Worm (Caenorhabditis elegans) whole organism, L2 larva: ENCODE results near the gene slo-2.

Experiments used
- C34F6.9 ChIP-seq: fragments of 150-350 bp; optimal IDR thresholded peaks from 2 replicates; lab custom pipeline; 2014; ENCODE audit warnings: missing biosample characterization, missing genetic modification characterization
- F13H6.1 ChIP-seq: sonication (generic microtip); optimal IDR thresholded peaks from 2 replicates; lab custom pipeline; 2016; ENCODE audit warnings: missing genetic modification characterization, missing compliant biosample characterization
- R02D3.7 ChIP-seq: fragments of 150-350 bp; optimal IDR thresholded peaks from 2 replicates; lab custom pipeline; 2014; ENCODE audit warnings: missing biosample characterization, missing genetic modification characterization
- Y55F3AM.14 ChIP-seq: fragments of 200-800 bp; sonication (Bioruptor generic); optimal IDR thresholded peaks from 2 replicates; lab custom pipeline; 2018; ENCODE audit warnings: mild to moderate bottlenecking, missing genetic modification characterization, missing compliant biosample characterization
- ZK546.5 ChIP-seq: sonication (generic microtip); optimal IDR thresholded peaks from 2 replicates; lab custom pipeline; 2017; ENCODE audit warnings: missing biosample characterization, missing genetic modification characterization
- alr-1 ChIP-seq: fragments of 150-350 bp; optimal IDR thresholded peaks from 2 replicates; lab custom pipeline; 2014; ENCODE audit warnings: missing biosample characterization, missing genetic modification characterization
- aly-2 ChIP-seq: fragments of 150-350 bp; optimal IDR thresholded peaks from 2 replicates; lab custom pipeline; 2014; ENCODE audit warnings: missing biosample characterization, missing genetic modification characterization
- ama-1 ChIP-seq: fragments of 150-350 bp; optimal IDR thresholded peaks from 2 replicates; lab custom pipeline; 2018; ENCODE audit warnings: inconsistent platforms
- blmp-1 ChIP-seq: sonication (generic microtip); optimal IDR thresholded peaks from 2 replicates; lab custom pipeline; 2017; ENCODE audit warnings: missing genetic modification characterization, mild to moderate bottlenecking, missing compliant biosample characterization, antibody characterized with exemption, moderate library complexity; ENCODE audit not compliant: insufficient read depth
- ceh-16 ChIP-seq: fragments of 150-350 bp; optimal IDR thresholded peaks from 2 replicates; lab custom pipeline; 2014; ENCODE audit warnings: missing biosample characterization, missing genetic modification characterization
- ceh-82 ChIP-seq: fragments of 150-350 bp; optimal IDR thresholded peaks from 2 replicates; lab custom pipeline; 2014; ENCODE audit warnings: missing biosample characterization, missing genetic modification characterization
- crh-2 ChIP-seq: sonication (generic microtip); optimal IDR thresholded peaks from 2 replicates; lab custom pipeline; 2017; ENCODE audit warnings: missing biosample characterization, missing genetic modification characterization
- dmd-4 ChIP-seq: sonication (generic microtip); optimal IDR thresholded peaks from 2 replicates; lab custom pipeline; 2017; ENCODE audit warnings: missing biosample characterization, missing genetic modification characterization
- elt-3 ChIP-seq: sonication (generic microtip); optimal IDR thresholded peaks from 2 replicates; lab custom pipeline; 2017; ENCODE audit warnings: missing biosample characterization, missing genetic modification characterization
- fos-1 ChIP-seq: fragments of 150-350 bp; optimal IDR thresholded peaks from 2 replicates; lab custom pipeline; 2014; ENCODE audit warnings: missing biosample characterization, missing genetic modification characterization
- gmeb-1 ChIP-seq: fragments of 150-350 bp; optimal IDR thresholded peaks from 2 replicates; lab custom pipeline; 2014; ENCODE audit warnings: missing biosample characterization, missing genetic modification characterization
- lin-11 ChIP-seq: fragments of 150-350 bp; sonication (generic microtip); optimal IDR thresholded peaks from 2 replicates; lab custom pipeline; 2014; ENCODE audit warnings: missing biosample characterization, missing genetic modification characterization, inconsistent platforms, mixed read lengths
- lin-13 ChIP-seq: fragments of 150-350 bp; optimal IDR thresholded peaks from 2 replicates; lab custom pipeline; 2014; ENCODE audit warnings: missing biosample characterization, missing genetic modification reagents, missing genetic modification characterization
- lin-39 ChIP-seq: fragments of 150-350 bp; optimal IDR thresholded peaks from 2 replicates; lab custom pipeline; 2014; ENCODE audit warnings: missing biosample characterization, missing genetic modification reagents, missing genetic modification characterization
- lsy-2 ChIP-seq, 2 experiments: fragments of 150-350 bp in 1 of 2; sonication (generic microtip) in 1 of 2; optimal IDR thresholded peaks; 2 replicates each; lab custom pipeline; 2014 to 2017; ENCODE audit warnings: missing biosample characterization in 2 of 2, missing genetic modification characterization in 2 of 2
- mab-5 ChIP-seq: fragments of 150-350 bp; optimal IDR thresholded peaks from 2 replicates; lab custom pipeline; 2014; ENCODE audit warnings: missing biosample characterization, missing genetic modification characterization
- mbf-1 ChIP-seq: sonication (generic microtip); optimal IDR thresholded peaks from 2 replicates; lab custom pipeline; 2017; ENCODE audit warnings: missing biosample characterization, missing genetic modification characterization
- mdl-1 ChIP-seq, 2 experiments: fragments of 150-350 bp in 1 of 2; sonication (generic microtip) in 1 of 2; optimal IDR thresholded peaks; 2 replicates each; lab custom pipeline; 2017; ENCODE audit warnings: missing biosample characterization in 2 of 2, missing genetic modification characterization in 2 of 2
- nhr-10 ChIP-seq: sonication (generic microtip); optimal IDR thresholded peaks from 2 replicates; lab custom pipeline; 2017; ENCODE audit warnings: missing biosample characterization, missing genetic modification characterization
- nhr-11 ChIP-seq: fragments of 150-350 bp; optimal IDR thresholded peaks from 2 replicates; lab custom pipeline; 2014; ENCODE audit warnings: missing biosample characterization, missing genetic modification characterization
- nhr-12 ChIP-seq: fragments of 150-350 bp; optimal IDR thresholded peaks from 2 replicates; lab custom pipeline; 2014; ENCODE audit warnings: missing biosample characterization, missing genetic modification characterization
- nhr-129 ChIP-seq: fragments of 150-350 bp; optimal IDR thresholded peaks from 2 replicates; lab custom pipeline; 2014; ENCODE audit warnings: missing biosample characterization, missing genetic modification characterization
- nhr-21 ChIP-seq: fragments of 150-350 bp; optimal IDR thresholded peaks from 2 replicates; lab custom pipeline; 2014; ENCODE audit warnings: missing biosample characterization, missing genetic modification characterization
- nhr-23 ChIP-seq: fragments of 150-350 bp; optimal IDR thresholded peaks from 2 replicates; lab custom pipeline; 2014; ENCODE audit warnings: missing biosample characterization, missing genetic modification reagents, missing genetic modification characterization
- nhr-237 ChIP-seq: fragments of 150-350 bp; optimal IDR thresholded peaks from 2 replicates; lab custom pipeline; 2014; ENCODE audit warnings: missing biosample characterization, missing genetic modification characterization
- nhr-25 ChIP-seq: fragments of 150-350 bp; sonication (generic microtip); optimal IDR thresholded peaks from 3 replicates; lab custom pipeline; 2014; ENCODE audit warnings: missing biosample characterization, missing genetic modification characterization
- nhr-6 ChIP-seq: fragments of 150-350 bp; optimal IDR thresholded peaks from 2 replicates; lab custom pipeline; 2014; ENCODE audit warnings: missing biosample characterization, missing genetic modification characterization
- nhr-77 ChIP-seq: fragments of 150-350 bp; optimal IDR thresholded peaks from 2 replicates; lab custom pipeline; 2014; ENCODE audit warnings: missing biosample characterization, missing genetic modification characterization
- peb-1 ChIP-seq: fragments of 150-350 bp; optimal IDR thresholded peaks from 2 replicates; lab custom pipeline; 2014; ENCODE audit warnings: missing biosample characterization, missing genetic modification characterization
- sem-4 ChIP-seq: fragments of 150-350 bp; optimal IDR thresholded peaks from 2 replicates; lab custom pipeline; 2014; ENCODE audit warnings: missing biosample characterization, missing genetic modification reagents, missing genetic modification characterization
- skn-1 ChIP-seq: sonication (generic microtip); optimal IDR thresholded peaks from 2 replicates; lab custom pipeline; 2017; ENCODE audit warnings: missing biosample characterization, missing genetic modification characterization
- sma-3 ChIP-seq: sonication (generic microtip); optimal IDR thresholded peaks from 2 replicates; lab custom pipeline; 2016; ENCODE audit warnings: missing genetic modification reagents, missing genetic modification characterization, missing compliant biosample characterization
- sma-9 ChIP-seq, 2 experiments: fragments of 150-350 bp in 1 of 2; sonication (generic microtip) in 1 of 2; optimal IDR thresholded peaks; 2 replicates each; lab custom pipeline; 2014 to 2016; ENCODE audit warnings: missing genetic modification characterization in 2 of 2, mild to moderate bottlenecking in 1 of 2, missing biosample characterization in 1 of 2, missing compliant biosample characterization in 1 of 2, missing genetic modification reagents in 1 of 2, moderate library complexity in 1 of 2
- snpc-4 ChIP-seq: fragments of 150-350 bp; optimal IDR thresholded peaks from 2 replicates; lab custom pipeline; 2014; ENCODE audit warnings: missing biosample characterization, missing genetic modification characterization
- unc-39 ChIP-seq: fragments of 150-350 bp; optimal IDR thresholded peaks from 2 replicates; lab custom pipeline; 2014; ENCODE audit warnings: missing biosample characterization, missing genetic modification characterization
- unc-55 ChIP-seq: fragments of 150-350 bp; sonication (generic microtip); optimal IDR thresholded peaks from 3 replicates; lab custom pipeline; 2014; ENCODE audit warnings: missing biosample characterization, missing genetic modification reagents, missing genetic modification characterization
- unc-62 ChIP-seq: fragments of 150-350 bp; optimal IDR thresholded peaks from 2 replicates; lab custom pipeline; 2014; ENCODE audit warnings: missing biosample characterization, missing genetic modification reagents, missing genetic modification characterization
- zag-1 ChIP-seq: fragments of 150-350 bp; optimal IDR thresholded peaks from 2 replicates; lab custom pipeline; 2014; ENCODE audit warnings: missing biosample characterization, missing genetic modification characterization

slo-2 gene

DNA sequence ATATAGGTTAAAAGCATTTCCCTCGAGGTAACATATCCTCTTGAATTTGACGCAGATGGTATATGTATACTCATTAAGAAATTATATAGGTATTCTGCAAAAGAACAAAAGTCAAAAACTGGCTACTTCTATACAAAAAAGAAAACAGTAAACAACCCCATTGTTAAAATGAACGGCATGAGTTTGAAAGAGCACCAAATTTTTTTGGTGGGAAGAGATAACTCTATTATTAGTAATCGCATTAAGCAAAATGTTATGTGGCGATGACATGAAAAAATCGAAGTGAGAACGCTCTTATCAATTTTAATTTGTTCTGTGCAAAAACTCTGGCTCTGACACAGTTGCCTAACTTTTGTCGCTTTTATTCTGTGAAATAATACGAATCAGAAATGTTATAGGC lies 12.9 kb upstream of the slo-2 start, which contains the start of gene F46C3.2:
TSS of gene F46C3.2 (minus strand) at position 101 of the 400 bp plus-strand sequence.
- TF ChIP-seq unc-39 (no peak), fos-1 (peak; percentile 52)

- TF ChIP-seq ceh-16 (tag; lab: Kevin White, UChicago) (no peak), snpc-4 (tag; lab: Kevin White, UChicago) (no peak), dmd-4 (no peak), nhr-21 (tag; lab: Kevin White, UChicago) (peak; percentile 12), C34F6.9 (tag; lab: Kevin White, UChicago) (peak; percentile 71), zag-1 (tag; lab: Kevin White, UChicago) (no peak), peb-1 (tag; lab: Kevin White, UChicago) (no peak), nhr-23 (tag; lab: Kevin White, UChicago) (no peak), gmeb-1 (peak; percentile 6), nhr-237 (tag; lab: Kevin White, UChicago) (no peak), mbf-1 (tag; lab: Kevin White, UChicago) (no peak), skn-1 (tag; lab: Kevin White, UChicago) (no peak), nhr-10 (tag; lab: Kevin White, UChicago) (no peak), unc-39 (no peak), nhr-12 (tag; lab: Kevin White, UChicago) (no peak), elt-3 (no peak), unc-55 (peak; percentile 17), sem-4 (tag; lab: Kevin White, UChicago) (peak; percentile 33), lin-11 (tag; lab: Kevin White, UChicago) (no peak), blmp-1 (tag; lab: Kevin White, UChicago) (peak; percentile 74), alr-1 (no peak), ZK546.5 (no peak), nhr-11 (no peak), unc-62 (GFP tag; lab: Kevin White, UChicago) (no peak), crh-2 (peak; percentile 64), nhr-129 (peak; percentile 96), mdl-1 (tag; optimal IDR thresholded peaks at IDR 0.05; lab: Kevin White, UChicago) (peak in 1 of 2 experiments; percentile 72), ceh-82 (tag; lab: Kevin White, UChicago) (no peak), R02D3.7 (tag; lab: Kevin White, UChicago) (no peak), lin-13 (peak; percentile 14), nhr-6 (no peak), lsy-2 (tag; optimal IDR thresholded peaks at IDR 0.05; lab: Kevin White, UChicago) (peak; percentile 14 to 54), sma-3 (GFP tag; lab: Kevin White, UChicago) (peak; percentile 55), aly-2 (tag; lab: Kevin White, UChicago) (no peak), nhr-25 (tag; lab: Kevin White, UChicago) (peak; percentile 65), fos-1 (no peak), lin-39 (tag; lab: Kevin White, UChicago) (no peak), sma-9 (GFP tag; optimal IDR thresholded peaks at IDR 0.05; lab: Kevin White, UChicago) (peak; percentile 61), sma-9 (tag; optimal IDR thresholded peaks at IDR 0.05; lab: Kevin White, UChicago) (no peak), Y55F3AM.14 (GFP tag; lab: Kevin White, UChicago) (no peak), F13H6.1 (tag; lab: Kevin White, UChicago) (peak; percentile 75)
Observed at ce11 chrX:11414837-11415550, 9.3 kb upstream of the slo-2 start, which contains the start of gene pek-1. Gene pek-1, minus strand, starts transcription at chrX:11414887.

DNA sequence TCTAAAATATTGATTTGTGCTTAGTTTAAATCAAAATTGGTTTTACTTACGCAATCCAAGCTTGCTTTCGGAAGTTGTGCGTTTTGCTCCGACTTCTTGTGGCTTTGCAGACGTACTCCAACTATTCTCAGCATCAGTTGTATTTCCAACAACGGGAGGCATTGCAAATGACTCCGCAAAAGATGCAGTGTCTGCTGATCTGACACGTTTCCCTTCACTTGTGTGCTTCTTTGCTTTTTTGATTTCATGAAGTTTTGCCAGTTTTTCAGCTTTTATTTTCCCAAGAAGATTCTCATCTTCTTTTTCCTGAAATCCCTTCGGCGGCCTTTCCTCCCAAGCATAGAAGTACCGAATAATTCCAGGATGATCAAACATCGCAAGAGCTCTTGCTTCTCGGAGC lies 5.9 kb upstream of the slo-2 start:
- TF ChIP-seq Y55F3AM.14 (GFP tag; lab: Kevin White, UChicago): no peak
- no peak for TF ChIP-seq ama-1 (lab: Kevin White, UChicago)
- no peak for TF ChIP-seq nhr-237 (tag; lab: Kevin White, UChicago)
- TF ChIP-seq lsy-2 (tag; optimal IDR thresholded peaks at IDR 0.05; lab: Kevin White, UChicago): no peak
- TF ChIP-seq nhr-77: no peak
- no peak for TF ChIP-seq lin-39 (tag; lab: Kevin White, UChicago)
- TF ChIP-seq nhr-21 (tag; lab: Kevin White, UChicago): no peak
- TF ChIP-seq crh-2: no peak
- no peak for TF ChIP-seq peb-1 (tag; lab: Kevin White, UChicago)
- no peak for TF ChIP-seq fos-1
- TF ChIP-seq snpc-4 (tag; lab: Kevin White, UChicago): no peak
- no peak for TF ChIP-seq mab-5
- no peak for TF ChIP-seq nhr-10 (tag; lab: Kevin White, UChicago)
- TF ChIP-seq dmd-4: no peak
- TF ChIP-seq nhr-11: no peak
- TF ChIP-seq blmp-1 (tag; lab: Kevin White, UChicago): no peak
- no peak for TF ChIP-seq nhr-23 (tag; lab: Kevin White, UChicago)
- TF ChIP-seq unc-39: no peak
- no peak for TF ChIP-seq gmeb-1
